Fruit fly (Drosophila melanogaster) whole organism, embryonic: ENCODE data around the gene CAH6.

Experiments used
- Abd-B ChIP-seq: fragments of 200-800 bp; sonication (Bioruptor generic); optimal IDR thresholded peaks from 2 replicates; lab custom pipeline; 2018; ENCODE audit warnings: missing biosample characterization, mild to moderate bottlenecking, missing genetic modification characterization, moderate library complexity
- Adf1 ChIP-seq: fragments of 200-800 bp; sonication (Bioruptor generic); IDR thresholded peaks from 2 replicates; pipeline ENCODE4 v1.3.6; 2022; ENCODE audit warnings: missing biosample characterization, missing genetic modification characterization
- Asciz ChIP-seq: fragments of 200-800 bp; sonication (Bioruptor generic); optimal IDR thresholded peaks from 2 replicates; lab custom pipeline; 2017; ENCODE audit warnings: missing biosample characterization, mild to moderate bottlenecking, missing genetic modification characterization, missing genetic modification reagents
- B-H2 ChIP-seq: fragments of 200-800 bp; sonication (Bioruptor generic); optimal IDR thresholded peaks from 2 replicates; lab custom pipeline; 2018; ENCODE audit warnings: missing biosample characterization, mild to moderate bottlenecking, missing genetic modification characterization
- Bgb ChIP-seq: fragments of 200-800 bp; sonication (Bioruptor generic); IDR thresholded peaks from 2 replicates; pipeline ENCODE4 v1.3.6; 2022; ENCODE audit warnings: missing biosample characterization, missing genetic modification characterization; ENCODE audit not compliant: partially characterized antibody
- CG10147 ChIP-seq: fragments of 200-800 bp; sonication (Bioruptor generic); optimal IDR thresholded peaks from 2 replicates; lab custom pipeline; 2019; ENCODE audit warnings: missing biosample characterization, mild to moderate bottlenecking, missing genetic modification characterization, moderate library complexity
- CG1024 ChIP-seq: fragments of 200-800 bp; sonication (Bioruptor generic); IDR thresholded peaks from 2 replicates; pipeline ENCODE4 v1.3.6; 2022; ENCODE audit warnings: missing biosample characterization, missing genetic modification characterization
- CG11398 ChIP-seq: fragments of 200-800 bp; sonication (Bioruptor generic); optimal IDR thresholded peaks from 2 replicates; lab custom pipeline; 2016; ENCODE audit warnings: missing biosample characterization, missing genetic modification characterization
- CG11504 ChIP-seq: fragments of 200-800 bp; sonication (Bioruptor generic); optimal IDR thresholded peaks from 3 replicates; lab custom pipeline; 2019; ENCODE audit warnings: missing biosample characterization, mild to moderate bottlenecking, missing genetic modification characterization, moderate library complexity
- CG11696 ChIP-seq: fragments of 200-800 bp; sonication (Bioruptor generic); IDR thresholded peaks from 2 replicates; pipeline ENCODE4 v1.3.6; 2022; ENCODE audit warnings: missing biosample characterization, missing genetic modification characterization
- CG12071 ChIP-seq: fragments of 200-800 bp; sonication (Bioruptor generic); optimal IDR thresholded peaks from 3 replicates; lab custom pipeline; 2018; ENCODE audit warnings: missing biosample characterization, mild to moderate bottlenecking, missing genetic modification characterization
- CG13894 ChIP-seq: fragments of 200-800 bp; sonication (Bioruptor generic); optimal IDR thresholded peaks from 3 replicates; lab custom pipeline; 2018; ENCODE audit warnings: missing biosample characterization, mild to moderate bottlenecking, missing genetic modification characterization, moderate library complexity
- CG16815 ChIP-seq: fragments of 200-800 bp; sonication (Bioruptor generic); optimal IDR thresholded peaks from 3 replicates; lab custom pipeline; 2017; ENCODE audit warnings: missing biosample characterization, mild to moderate bottlenecking, missing genetic modification characterization
- CG17612 ChIP-seq: fragments of 200-800 bp; sonication (Bioruptor generic); IDR thresholded peaks from 2 replicates; pipeline ENCODE4 v1.3.6; 2022; ENCODE audit warnings: missing biosample characterization, missing genetic modification characterization
- CG18262 ChIP-seq: fragments of 200-800 bp; optimal IDR thresholded peaks from 3 replicates; lab custom pipeline; 2019; ENCODE audit warnings: missing biosample characterization, mild to moderate bottlenecking, missing genetic modification characterization, moderate library complexity
- CG2120 ChIP-seq: fragments of 200-800 bp; sonication (Bioruptor generic); optimal IDR thresholded peaks from 3 replicates; lab custom pipeline; 2016; ENCODE audit warnings: missing biosample characterization, missing genetic modification characterization
- CG31441 ChIP-seq: fragments of 200-800 bp; sonication (Bioruptor generic); IDR thresholded peaks from 2 replicates; pipeline ENCODE4 v1.3.6; 2022; ENCODE audit warnings: missing biosample characterization, missing genetic modification characterization
- CG33213 ChIP-seq: fragments of 200-800 bp; sonication (Bioruptor generic); optimal IDR thresholded peaks from 3 replicates; lab custom pipeline; 2016; ENCODE audit warnings: missing biosample characterization, missing genetic modification characterization
- CG3407 ChIP-seq: fragments of 200-800 bp; sonication (Bioruptor generic); optimal IDR thresholded peaks from 2 replicates; lab custom pipeline; 2018; ENCODE audit warnings: missing biosample characterization, mild to moderate bottlenecking, missing genetic modification characterization
- CG6854 ChIP-seq: fragments of 200-800 bp; sonication (Bioruptor generic); optimal IDR thresholded peaks from 3 replicates; lab custom pipeline; 2017; ENCODE audit warnings: missing biosample characterization, mild to moderate bottlenecking, missing genetic modification characterization
- CG7839 ChIP-seq: fragments of 200-800 bp; sonication (Bioruptor generic); optimal IDR thresholded peaks from 3 replicates; lab custom pipeline; 2018; ENCODE audit warnings: missing biosample characterization, mild to moderate bottlenecking, missing genetic modification characterization, moderate library complexity
- Camta ChIP-seq: fragments of 200-800 bp; sonication (Bioruptor generic); optimal IDR thresholded peaks from 2 replicates; lab custom pipeline; 2016; ENCODE audit warnings: missing biosample characterization, missing genetic modification characterization
- Ets97D ChIP-seq: fragments of 200-800 bp; sonication (Bioruptor generic); optimal IDR thresholded peaks from 3 replicates; lab custom pipeline; 2016; ENCODE audit warnings: missing biosample characterization, missing genetic modification characterization
- Hey ChIP-seq: fragments of 200-800 bp; sonication (Bioruptor generic); optimal IDR thresholded peaks from 3 replicates; lab custom pipeline; 2018; ENCODE audit warnings: missing biosample characterization, mild to moderate bottlenecking, missing genetic modification characterization
- Hr51 ChIP-seq, 2 experiments: fragments of 200-800 bp; sonication (Bioruptor generic); optimal IDR thresholded peaks; 2 replicates in 1 of 2; 3 replicates in 1 of 2; lab custom pipeline; 2016 to 2018; ENCODE audit warnings: missing biosample characterization in 2 of 2, missing genetic modification characterization in 2 of 2, mild to moderate bottlenecking in 1 of 2, moderate library complexity in 1 of 2
- Hr78 ChIP-seq, 2 experiments: fragments of 200-800 bp in 1 of 2; fragments of >200 bp in 1 of 2; sonication (Bioruptor generic) in 1 of 2; optimal IDR thresholded peaks; 2 replicates each; lab custom pipeline; 2017 to 2019; ENCODE audit warnings: missing biosample characterization in 2 of 2, missing genetic modification characterization in 2 of 2, mild to moderate bottlenecking in 1 of 2, moderate library complexity in 1 of 2
- Lpt ChIP-seq: fragments of >200 bp; optimal IDR thresholded peaks from 2 replicates; lab custom pipeline; 2018; ENCODE audit warnings: missing biosample characterization, missing genetic modification characterization
- MTF-1 ChIP-seq: fragments of 200-800 bp; sonication (Bioruptor generic); optimal IDR thresholded peaks from 2 replicates; lab custom pipeline; 2018; ENCODE audit warnings: missing biosample characterization, mild to moderate bottlenecking, missing genetic modification characterization, borderline replicate concordance
- Oaz ChIP-seq: fragments of 200-800 bp; sonication (Bioruptor generic); IDR thresholded peaks from 2 replicates; pipeline ENCODE4 v1.3.6; 2022; ENCODE audit warnings: missing biosample characterization, missing genetic modification characterization
- Oli ChIP-seq: fragments of 200-800 bp; sonication (Bioruptor generic); optimal IDR thresholded peaks from 2 replicates; lab custom pipeline; 2018; ENCODE audit warnings: missing biosample characterization, mild to moderate bottlenecking, missing genetic modification characterization, moderate library complexity
- PHDP ChIP-seq: fragments of 200-800 bp; sonication (Bioruptor generic); optimal IDR thresholded peaks from 3 replicates; lab custom pipeline; 2018; ENCODE audit warnings: missing biosample characterization, mild to moderate bottlenecking, missing genetic modification characterization, moderate library complexity
- Sry-δ ChIP-seq: fragments of 200-800 bp; sonication (Bioruptor generic); optimal IDR thresholded peaks from 2 replicates; lab custom pipeline; 2016; ENCODE audit warnings: missing biosample characterization, missing genetic modification characterization
- cato ChIP-seq: fragments of 200-800 bp; sonication (Bioruptor generic); optimal IDR thresholded peaks from 2 replicates; lab custom pipeline; 2016; ENCODE audit warnings: missing biosample characterization, missing genetic modification characterization, borderline replicate concordance
- ci ChIP-seq: fragments of 200-800 bp; sonication (Bioruptor generic); IDR thresholded peaks from 3 replicates; pipeline ENCODE4 v1.3.6; 2022; ENCODE audit warnings: missing biosample characterization, missing genetic modification characterization
- cwo ChIP-seq: fragments of 200-800 bp; sonication (Bioruptor generic); optimal IDR thresholded peaks from 3 replicates; lab custom pipeline; 2017; ENCODE audit warnings: missing biosample characterization, missing genetic modification characterization, mild to moderate bottlenecking, moderate library complexity, missing genetic modification reagents
- dati ChIP-seq: fragments of 200-800 bp; sonication (Bioruptor generic); IDR thresholded peaks from 2 replicates; pipeline ENCODE4 v1.3.6; 2022; ENCODE audit warnings: missing biosample characterization, missing genetic modification characterization
- dmrt99B ChIP-seq: fragments of 200-800 bp; sonication (Bioruptor generic); optimal IDR thresholded peaks from 2 replicates; lab custom pipeline; 2018; ENCODE audit warnings: missing biosample characterization, mild to moderate bottlenecking, missing genetic modification characterization, moderate library complexity
- exex ChIP-seq: fragments of 200-800 bp; sonication (Bioruptor generic); optimal IDR thresholded peaks from 4 replicates; lab custom pipeline; 2018; ENCODE audit warnings: missing biosample characterization, mild to moderate bottlenecking, missing genetic modification characterization, moderate library complexity
- fd96Cb ChIP-seq: fragments of 200-800 bp; sonication (Bioruptor generic); optimal IDR thresholded peaks from 2 replicates; lab custom pipeline; 2018; ENCODE audit warnings: missing biosample characterization, mild to moderate bottlenecking, missing genetic modification characterization, moderate library complexity
- ftz-f1 ChIP-seq: fragments of 200-800 bp; sonication (Bioruptor generic); optimal IDR thresholded peaks from 2 replicates; lab custom pipeline; 2016; ENCODE audit warnings: missing biosample characterization, missing genetic modification characterization
- fu2 ChIP-seq: fragments of 200-800 bp; sonication (Bioruptor generic); optimal IDR thresholded peaks from 2 replicates; lab custom pipeline; 2016; ENCODE audit warnings: missing biosample characterization, missing genetic modification characterization
- gcm2 ChIP-seq: fragments of 200-800 bp; sonication (Bioruptor generic); optimal IDR thresholded peaks from 2 replicates; lab custom pipeline; 2016; ENCODE audit warnings: missing biosample characterization, missing genetic modification characterization
- gsb ChIP-seq: fragments of 200-800 bp; sonication (Bioruptor generic); IDR thresholded peaks from 2 replicates; pipeline ENCODE4 v1.3.6; 2022; ENCODE audit warnings: missing biosample characterization, missing genetic modification characterization
- mirr ChIP-seq: fragments of 200-800 bp; sonication (Bioruptor generic); optimal IDR thresholded peaks from 3 replicates; lab custom pipeline; 2018; ENCODE audit warnings: missing biosample characterization, mild to moderate bottlenecking, missing genetic modification characterization
- mld ChIP-seq: fragments of 200-800 bp; sonication (Bioruptor generic); IDR thresholded peaks from 3 replicates; pipeline ENCODE4 v1.3.6; 2022; ENCODE audit warnings: missing biosample characterization, missing genetic modification characterization; ENCODE audit not compliant: partially characterized antibody
- row ChIP-seq: fragments of 200-800 bp; sonication (Bioruptor generic); IDR thresholded peaks from 3 replicates; pipeline ENCODE4 v1.3.6; 2022; ENCODE audit warnings: missing biosample characterization, missing genetic modification characterization
- salm ChIP-seq: fragments of 200-800 bp; sonication (Bioruptor generic); optimal IDR thresholded peaks from 2 replicates; lab custom pipeline; 2018; ENCODE audit warnings: missing biosample characterization, mild to moderate bottlenecking, missing genetic modification characterization
- unc-4 ChIP-seq: fragments of 200-800 bp; sonication (Bioruptor generic); IDR thresholded peaks from 2 replicates; pipeline ENCODE4 v1.3.6; 2022; ENCODE audit warnings: missing biosample characterization, missing genetic modification characterization; ENCODE audit not compliant: partially characterized antibody
- unpg ChIP-seq: fragments of 200-800 bp; sonication (Bioruptor generic); optimal IDR thresholded peaks from 3 replicates; lab custom pipeline; 2018; ENCODE audit warnings: missing biosample characterization, mild to moderate bottlenecking, missing genetic modification characterization, moderate library complexity
- vnd ChIP-seq: fragments of 200-800 bp; sonication (Bioruptor generic); IDR thresholded peaks from 3 replicates; pipeline ENCODE4 v1.3.6; 2022; ENCODE audit warnings: missing biosample characterization, missing genetic modification characterization; ENCODE audit not compliant: partially characterized antibody

CAH6 gene

DNA sequence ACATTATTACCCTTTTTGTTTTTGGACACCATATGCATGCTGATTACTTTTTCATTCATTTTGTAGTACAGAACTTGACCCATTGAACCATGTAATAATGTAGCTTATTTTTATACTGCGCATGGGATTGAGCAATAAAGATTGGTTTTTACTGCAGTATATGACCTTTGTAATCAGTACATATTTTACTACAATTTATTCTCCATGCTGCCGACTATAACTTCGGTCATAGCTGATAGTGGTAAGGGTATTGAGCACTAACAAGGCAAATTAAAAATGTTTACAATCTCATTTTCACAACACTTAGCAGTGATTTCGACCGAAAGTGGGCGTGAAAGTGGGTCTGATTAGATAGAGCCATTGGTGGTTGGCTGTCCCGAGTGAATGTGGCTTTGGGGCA, 49.1 kb downstream of the CAH6 start (continued):
- TF ChIP-seq CG10147 (no peak), CG6854 (GFP tag; lab: Kevin White, UChicago) (no peak), Hr51 (GFP tag; optimal IDR thresholded peaks at IDR 0.05; lab: Kevin White, UChicago) (peak in 1 of 2 experiments; percentile 29), B-H2 (GFP tag; lab: Kevin White, UChicago) (no peak), Bgb (GFP tag; lab: Robert Waterston, UW) (no peak), CG11398 (GFP tag; lab: Kevin White, UChicago) (no peak), Ets97D (GFP tag; lab: Kevin White, UChicago) (no peak), Lpt (no peak), cwo (GFP tag; lab: Kevin White, UChicago) (peak; percentile 3), CG31441 (GFP tag; lab: Robert Waterston, UW) (0 out of 2 replicates have a peak, but pooled peaks have one; percentile 28), ftz-f1 (GFP tag; lab: Kevin White, UChicago) (no peak), fu2 (GFP tag; lab: Kevin White, UChicago) (no peak), CG16815 (no peak), mirr (GFP tag; lab: Kevin White, UChicago) (peak; percentile 37), CG12071 (GFP tag; lab: Kevin White, UChicago) (peak; percentile 21), fd96Cb (tag; lab: Kevin White, UChicago) (peak; percentile 32), gsb (GFP tag; lab: Robert Waterston, UW) (no peak), Hr78 (GFP tag; optimal IDR thresholded peaks at IDR 0.05; lab: Kevin White, UChicago) (peak in 1 of 2 experiments; percentile 68), Adf1 (GFP tag; lab: Robert Waterston, UW) (no peak), cato (no peak), unpg (GFP tag; lab: Kevin White, UChicago) (peak; percentile 24), CG7839 (tag; lab: Kevin White, UChicago) (peak; percentile 33), MTF-1 (no peak), CG11696 (GFP tag; lab: Robert Waterston, UW) (no peak), Abd-B (GFP tag; lab: Kevin White, UChicago) (peak; percentile 0), row (GFP tag; lab: Robert Waterston, UW) (peak; percentile 52), CG13894 (tag; lab: Kevin White, UChicago) (no peak), exex (tag; lab: Kevin White, UChicago) (peak; percentile 79), ci (0 out of 3 replicates have a peak, but pooled peaks have one; percentile 15), unc-4 (GFP tag; lab: Robert Waterston, UW) (no peak), PHDP (tag; lab: Kevin White, UChicago) (peak; percentile 6), Asciz (GFP tag; lab: Kevin White, UChicago) (peak; percentile 17), vnd (GFP tag; lab: Robert Waterston, UW) (no peak), gcm2 (GFP tag; lab: Kevin White, UChicago) (no peak), dati (GFP tag; lab: Robert Waterston, UW) (no peak), Hey (no peak), Oli (tag; lab: Kevin White, UChicago) (peak; percentile 1), CG1024 (no peak), CG33213 (GFP tag; lab: Kevin White, UChicago) (no peak), CG11504 (peak; percentile 43), CG3407 (no peak), CG2120 (GFP tag; lab: Kevin White, UChicago) (peak; percentile 28), Oaz (GFP tag; lab: Robert Waterston, UW) (no peak), CG17612 (GFP tag; lab: Robert Waterston, UW) (no peak), Sry-δ (GFP tag; lab: Kevin White, UChicago) (no peak), CG18262 (tag; lab: Kevin White, UChicago) (no peak), salm (no peak), dmrt99B (tag; lab: Kevin White, UChicago) (peak; percentile 29), Camta (GFP tag; lab: Kevin White, UChicago) (no peak), mld (GFP tag; lab: Robert Waterston, UW) (no peak)
